Fruit fly (Drosophila melanogaster): ENCODE results near the gene CG14506.
A peak's percentile ranks its signal among the peaks of the same experiment; 100 is the strongest.

Gene CG14506

DNA sequence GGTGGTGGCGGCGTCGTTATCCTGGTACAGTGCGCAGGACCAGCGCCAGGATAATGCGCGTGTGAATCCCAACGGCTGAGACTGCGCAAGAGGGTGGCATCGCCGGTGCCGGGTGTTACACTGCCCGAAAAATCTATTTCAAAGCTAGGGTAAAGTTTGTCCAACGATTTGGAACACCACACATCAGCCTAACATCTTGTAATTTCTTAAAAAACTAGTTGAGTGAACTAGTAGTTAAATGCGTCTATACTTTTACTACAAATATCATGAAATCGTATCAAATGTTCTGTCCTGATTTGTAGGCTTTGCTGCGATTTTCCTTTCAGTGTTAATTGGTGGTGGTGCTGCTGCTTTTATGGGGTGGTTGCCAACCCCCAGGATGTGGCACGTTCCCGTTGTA lies 31.9 kb downstream of the CG14506 start (continued):
- TF ChIP-seq psq (GFP tag; optimal IDR thresholded peaks at IDR 0.05), result no peak
- TF ChIP-seq CG13624 (GFP tag; optimal IDR thresholded peaks at IDR 0.05), result no peak
- peak in 1 of 2 experiments; percentile 21 for TF ChIP-seq Hr51 (GFP tag; optimal IDR thresholded peaks at IDR 0.05)
- no peak for TF ChIP-seq CG11247 (GFP tag; IDR thresholded peaks at IDR 0.05)
- TF ChIP-seq CG17385 (GFP tag; optimal IDR thresholded peaks at IDR 0.05), result peak; percentile 19
- TF ChIP-seq MESR4 (GFP tag; optimal IDR thresholded peaks at IDR 0.05), result no peak
- no peak for TF ChIP-seq CG32772 (GFP tag; IDR thresholded peaks at IDR 0.05)
- TF ChIP-seq CG9876 (GFP tag; optimal IDR thresholded peaks at IDR 0.05), result no peak
- TF ChIP-seq CG5245 (GFP tag; optimal IDR thresholded peaks at IDR 0.05), result peak; percentile 11
- TF ChIP-seq CG15073 (GFP tag; optimal IDR thresholded peaks at IDR 0.05), result no peak
- TF ChIP-seq CG11560 (tag; IDR thresholded peaks at IDR 0.05), result no peak
- TF ChIP-seq hkb (optimal IDR thresholded peaks at IDR 0.05), result no peak
- no peak for TF ChIP-seq hkb (GFP tag; IDR thresholded peaks at IDR 0.05)
- no peak for TF ChIP-seq CG17612 (GFP tag; IDR thresholded peaks at IDR 0.05)
- no peak for TF ChIP-seq CG3847 (GFP tag; IDR thresholded peaks at IDR 0.05)
- TF ChIP-seq klu (GFP tag; IDR thresholded peaks at IDR 0.05), result no peak
- peak; percentile 24 for TF ChIP-seq CG8924 (tag; optimal IDR thresholded peaks at IDR 0.05)
- TF ChIP-seq sr (GFP tag; IDR thresholded peaks at IDR 0.05), result no peak
- TF ChIP-seq z (GFP tag; IDR thresholded peaks at IDR 0.05), result no peak
- TF ChIP-seq ATbp (GFP tag; optimal IDR thresholded peaks at IDR 0.05), result peak; percentile 44
- TF ChIP-seq Dad (GFP tag; optimal IDR thresholded peaks at IDR 0.05), result no peak
- TF ChIP-seq al (GFP tag; IDR thresholded peaks at IDR 0.05), result no peak
- no peak for TF ChIP-seq Fer3 (tag; optimal IDR thresholded peaks at IDR 0.05)
- TF ChIP-seq CTCF (GFP tag; optimal IDR thresholded peaks at IDR 0.05), result no peak
- no peak for TF ChIP-seq Aef1 (GFP tag; IDR thresholded peaks at IDR 0.05)
- TF ChIP-seq CG12219 (GFP tag; optimal IDR thresholded peaks at IDR 0.05), result peak; percentile 5
- TF ChIP-seq CG8478 (optimal IDR thresholded peaks at IDR 0.05), result no peak
- TF ChIP-seq CG10209 (GFP tag; optimal IDR thresholded peaks at IDR 0.05), result no peak
- no peak for TF ChIP-seq CG14014 (GFP tag; IDR thresholded peaks at IDR 0.05)
- TF ChIP-seq CG6254 (GFP tag; optimal IDR thresholded peaks at IDR 0.05), result peak; percentile 35
- TF ChIP-seq tio (GFP tag; optimal IDR thresholded peaks at IDR 0.05), result no peak
- no peak for TF ChIP-seq CG13296 (GFP tag; optimal IDR thresholded peaks at IDR 0.05)
- no peak for TF ChIP-seq so (GFP tag; IDR thresholded peaks at IDR 0.05)
- no peak for TF ChIP-seq nerfin-2 (GFP tag; IDR thresholded peaks at IDR 0.05; ENCODE audit: partially characterized antibody)
- no peak for TF ChIP-seq nom (GFP tag; optimal IDR thresholded peaks at IDR 0.05)
- TF ChIP-seq Hr78 (GFP tag; optimal IDR thresholded peaks at IDR 0.05), result no peak
- TF ChIP-seq bab2 (GFP tag; optimal IDR thresholded peaks at IDR 0.05), result peak; percentile 44
- no peak for TF ChIP-seq B-H2 (GFP tag; optimal IDR thresholded peaks at IDR 0.05)
- no peak for TF ChIP-seq HLHmδ (GFP tag; optimal IDR thresholded peaks at IDR 0.05)
- TF ChIP-seq Antp (GFP tag; optimal IDR thresholded peaks at IDR 0.05), result peak; percentile 21
- no peak for TF ChIP-seq Hsf (GFP tag; optimal IDR thresholded peaks at IDR 0.05)
- no peak for TF ChIP-seq HHEX (GFP tag; optimal IDR thresholded peaks at IDR 0.05)
- peak; percentile 53 for TF ChIP-seq CG12391 (tag; optimal IDR thresholded peaks at IDR 0.05)
- no peak for TF ChIP-seq Chrac-16 (GFP tag; optimal IDR thresholded peaks at IDR 0.05)
- no peak for TF ChIP-seq stc (GFP tag; IDR thresholded peaks at IDR 0.05)
- no peak for TF ChIP-seq CG9932 (GFP tag; IDR thresholded peaks at IDR 0.05)
- TF ChIP-seq Ravus (GFP tag; IDR thresholded peaks at IDR 0.05), result no peak
- TF ChIP-seq CG2202 (tag; optimal IDR thresholded peaks at IDR 0.05), result peak; percentile 45
- no peak for TF ChIP-seq MTF-1 (GFP tag; optimal IDR thresholded peaks at IDR 0.05; ENCODE audit: borderline replicate concordance)
- TF ChIP-seq CG6765 (GFP tag; optimal IDR thresholded peaks at IDR 0.05), result no peak
- TF ChIP-seq ato (GFP tag; IDR thresholded peaks at IDR 0.05; ENCODE audit: partially characterized antibody), result no peak
- no peak for TF ChIP-seq CG12236 (GFP tag; optimal IDR thresholded peaks at IDR 0.05)
- TF ChIP-seq kay (GFP tag; optimal IDR thresholded peaks at IDR 0.05), result no peak

Measured in whole organism, embryonic.